Worm (Caenorhabditis elegans): ENCODE data around the gene srw-98.
"Not testable (repeated sequence)": the region's sequence is repeated elsewhere in the genome, so short reads cannot be mapped to it uniquely, and the experiment has no call there.

Gene srw-98

ce11 chrV:1698400-1698799 is 20.3 kb upstream of the srw-98 start:
- TF ChIP-seq ztf-11 (tag; optimal IDR thresholded peaks at IDR 0.05) (no peak), lin-32 (GFP tag; optimal IDR thresholded peaks at IDR 0.05) (no peak), unc-62 (GFP tag; optimal IDR thresholded peaks at IDR 0.05) (no peak), tbx-8 (GFP tag; optimal IDR thresholded peaks at IDR 0.05) (no peak), mls-2 (tag; optimal IDR thresholded peaks at IDR 0.05) (no peak), M03D4.4 (tag; optimal IDR thresholded peaks at IDR 0.05) (no peak), pha-4 (tag; optimal IDR thresholded peaks at IDR 0.05) (no peak), blmp-1 (tag; optimal IDR thresholded peaks at IDR 0.05) (no peak), ces-1 (GFP tag; optimal IDR thresholded peaks at IDR 0.05) (no peak), nhr-2 (tag; optimal IDR thresholded peaks at IDR 0.05) (no peak), nhr-237 (tag; optimal IDR thresholded peaks at IDR 0.05) (no peak)

ce11 chrV:1693876-1694275 is 15.7 kb upstream of the srw-98 start, which contains the start of gene Y46H3C.7:
TSS of gene Y46H3C.7 (minus strand) at chrV:1694022.
- TF ChIP-seq drap-1 (GFP tag; optimal IDR thresholded peaks at IDR 0.05); nhr-237 (tag; optimal IDR thresholded peaks at IDR 0.05); unc-62 (GFP tag; optimal IDR thresholded peaks at IDR 0.05): not testable (repeated sequence)

ce11 chrV:1692494-1692893 is 14.4 kb upstream of the srw-98 start, which contains the start of gene Y46H3C.5:
TSS of gene Y46H3C.5 (minus strand) at chrV:1692495.
- not testable (repeated sequence) for TF ChIP-seq unc-120 (tag; optimal IDR thresholded peaks at IDR 0.05; ENCODE audit: poor library complexity, severe bottlenecking); zip-8 (tag; optimal IDR thresholded peaks at IDR 0.05); nhr-12 (tag; optimal IDR thresholded peaks at IDR 0.05)

- TF ChIP-seq ceh-43 (GFP tag; optimal IDR thresholded peaks at IDR 0.05) (no peak), cnd-1 (tag; optimal IDR thresholded peaks at IDR 0.05) (no peak)
Measured at ce11 chrV:1685328-1685727, 7.2 kb upstream of the srw-98 start, which contains the start of gene srh-5. TSS of gene srh-5 (plus strand) at chrV:1685628.

- no peak for TF ChIP-seq nhr-2 (tag; optimal IDR thresholded peaks at IDR 0.05)
- TF ChIP-seq hlh-1 (tag; optimal IDR thresholded peaks at IDR 0.05), result no peak
- TF ChIP-seq flh-1 (GFP tag; optimal IDR thresholded peaks at IDR 0.05), result no peak
- no peak for TF ChIP-seq elt-1 (tag; optimal IDR thresholded peaks at IDR 0.05; ENCODE audit: borderline replicate concordance, insufficient read depth)
- no peak for TF ChIP-seq lin-13 (tag; optimal IDR thresholded peaks at IDR 0.05)
- no peak for TF ChIP-seq snpc-4 (tag; optimal IDR thresholded peaks at IDR 0.05)
- TF ChIP-seq sem-2 (GFP tag; optimal IDR thresholded peaks at IDR 0.05), result no peak
Measured at ce11 chrV:1682279-1682678, 4.2 kb upstream of the srw-98 start, which contains the start of gene srh-3. TSS of gene srh-3 (plus strand) at chrV:1682579.

- TF ChIP-seq ceh-83 (GFP tag; optimal IDR thresholded peaks at IDR 0.05), result no peak
- no peak for TF ChIP-seq ceh-43 (GFP tag; optimal IDR thresholded peaks at IDR 0.05)
- no peak for TF ChIP-seq elt-1 (tag; optimal IDR thresholded peaks at IDR 0.05; ENCODE audit: borderline replicate concordance, insufficient read depth)
- TF ChIP-seq mep-1 (tag; optimal IDR thresholded peaks at IDR 0.05), result no peak
- no peak for TF ChIP-seq zip-8 (tag; optimal IDR thresholded peaks at IDR 0.05)
- no peak for TF ChIP-seq drap-1 (GFP tag; optimal IDR thresholded peaks at IDR 0.05)
- no peak for TF ChIP-seq ham-2 (GFP tag; optimal IDR thresholded peaks at IDR 0.05)
- TF ChIP-seq ztf-11 (tag; optimal IDR thresholded peaks at IDR 0.05), result no peak
- no peak for TF ChIP-seq unc-39 (tag; optimal IDR thresholded peaks at IDR 0.05)
- no peak for TF ChIP-seq tbx-8 (GFP tag; optimal IDR thresholded peaks at IDR 0.05)
- no peak for TF ChIP-seq mab-5 (tag; optimal IDR thresholded peaks at IDR 0.05)
- no peak for TF ChIP-seq pha-4 (tag; optimal IDR thresholded peaks at IDR 0.05)
- TF ChIP-seq cnd-1 (tag; optimal IDR thresholded peaks at IDR 0.05), result no peak
- no peak for TF ChIP-seq bed-3 (GFP tag; optimal IDR thresholded peaks at IDR 0.05)
- TF ChIP-seq mls-2 (tag; optimal IDR thresholded peaks at IDR 0.05), result no peak
- TF ChIP-seq unc-120 (tag; optimal IDR thresholded peaks at IDR 0.05; ENCODE audit: poor library complexity, severe bottlenecking), result no peak
- no peak for TF ChIP-seq flh-1 (GFP tag; optimal IDR thresholded peaks at IDR 0.05)
Measured at ce11 chrV:1680770-1681169, 2.6 kb upstream of the srw-98 start, which contains the start of gene srw-91. TSS of gene srw-91 (minus strand) at chrV:1680870.
